Worm (Caenorhabditis elegans) whole organism, L4/young adult: ENCODE data around the gene K09A9.8.
A peak's percentile ranks its signal among the peaks of the same experiment; 100 is the strongest.

Source experiments
- W03F9.2 ChIP-seq: fragments of 150-350 bp; optimal IDR thresholded peaks from 2 replicates; lab custom pipeline; 2014; ENCODE audit warnings: missing biosample characterization, missing genetic modification characterization
- dao-5 ChIP-seq: sonication (generic microtip); optimal IDR thresholded peaks from 2 replicates; lab custom pipeline; 2016; ENCODE audit warnings: missing genotype, missing genetic modification characterization, moderate library complexity, missing compliant biosample characterization
- him-1 ChIP-seq: sonication (generic microtip); optimal IDR thresholded peaks from 2 replicates; lab custom pipeline; 2016; ENCODE audit warnings: missing genotype, missing genetic modification reagents, missing genetic modification characterization, missing compliant biosample characterization

The K09A9.8 gene

ce11 chrX:15597077-15597476, at the start of gene K09A9.8:
TSS of gene K09A9.8 (minus strand) at chrX:15597177.
- TF ChIP-seq dao-5 (tag; lab: Kevin White, UChicago) (no peak), him-1 (no peak), W03F9.2 (no peak)

DNA sequence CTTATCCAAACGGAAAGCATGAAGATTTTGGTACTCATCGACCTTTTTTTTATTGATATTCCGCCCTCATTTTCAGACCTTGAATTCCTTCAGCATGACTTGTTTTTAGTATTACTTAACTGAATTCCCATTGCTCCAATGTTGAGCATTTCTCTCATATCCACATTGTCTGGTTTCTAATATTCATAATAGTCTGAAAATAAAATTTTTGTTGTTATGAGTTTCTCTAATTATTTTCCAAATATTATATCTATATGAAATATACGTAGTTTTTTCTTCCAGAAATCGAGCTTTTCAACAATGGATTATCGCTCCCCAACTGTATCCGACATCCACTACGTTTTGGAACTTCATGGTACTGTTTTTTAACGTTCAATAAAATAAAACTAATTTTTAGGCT, 45.7 kb upstream of the K09A9.8 start, which contains the start of gene H08J19.1:
TSS of gene H08J19.1 (plus strand) at position 301 of the 400 bp plus-strand sequence.
- TF ChIP-seq W03F9.2: no peak
- no peak for TF ChIP-seq him-1
- TF ChIP-seq dao-5 (tag; lab: Kevin White, UChicago): no peak

- TF ChIP-seq dao-5 (tag; lab: Kevin White, UChicago) (no peak), him-1 (no peak)
These were observed 44.4 kb upstream of the K09A9.8 start for ce11 chrX:15641380-15641779.

- TF ChIP-seq dao-5 (tag; lab: Kevin White, UChicago) (no peak), him-1 (no peak)
These were observed 43.6 kb upstream of the K09A9.8 start, which contains the start of gene K09E9.7 for ce11 chrX:15640603-15641002. TSS of gene K09E9.7 (plus strand) at chrX:15640903.

- TF ChIP-seq dao-5 (tag; lab: Kevin White, UChicago) (no peak), him-1 (peak; percentile 57)
These were observed 37.0 kb upstream of the K09A9.8 start for ce11 chrX:15633964-15634363.

DNA sequence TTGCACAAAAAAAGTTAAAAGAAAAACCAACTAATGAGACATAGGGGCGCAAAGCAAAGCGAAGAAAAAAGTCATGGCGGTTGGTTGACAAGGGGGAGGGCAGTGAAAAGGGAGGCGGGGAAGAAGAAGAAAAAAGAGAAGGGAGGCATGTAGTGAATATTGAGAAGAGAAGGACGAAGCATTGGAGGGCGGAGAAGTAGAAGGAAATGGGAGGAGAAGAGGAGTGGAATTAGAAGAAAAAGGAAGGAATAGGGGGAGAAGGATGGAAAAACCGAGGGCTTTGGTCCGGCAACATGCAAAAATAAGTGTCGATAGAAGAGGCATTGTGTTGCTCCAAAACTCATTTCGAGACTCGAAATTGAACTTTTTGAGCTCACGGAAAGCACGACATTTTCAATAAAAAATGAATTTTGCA, 33.8 kb upstream of the K09A9.8 start:
- TF ChIP-seq W03F9.2 (no peak), him-1 (no peak)

- TF ChIP-seq him-1 (no peak), dao-5 (tag; lab: Kevin White, UChicago) (no peak), W03F9.2 (no peak)
These were observed 33.4 kb upstream of the K09A9.8 start, which contains the start of gene K09E9.4 for ce11 chrX:15630340-15630739. TSS of gene K09E9.4 (minus strand) at chrX:15630440.

- TF ChIP-seq dao-5 (tag; lab: Kevin White, UChicago) (no peak), him-1 (no peak), W03F9.2 (no peak)
These were observed 32.6 kb upstream of the K09A9.8 start for ce11 chrX:15629615-15630014.

DNA sequence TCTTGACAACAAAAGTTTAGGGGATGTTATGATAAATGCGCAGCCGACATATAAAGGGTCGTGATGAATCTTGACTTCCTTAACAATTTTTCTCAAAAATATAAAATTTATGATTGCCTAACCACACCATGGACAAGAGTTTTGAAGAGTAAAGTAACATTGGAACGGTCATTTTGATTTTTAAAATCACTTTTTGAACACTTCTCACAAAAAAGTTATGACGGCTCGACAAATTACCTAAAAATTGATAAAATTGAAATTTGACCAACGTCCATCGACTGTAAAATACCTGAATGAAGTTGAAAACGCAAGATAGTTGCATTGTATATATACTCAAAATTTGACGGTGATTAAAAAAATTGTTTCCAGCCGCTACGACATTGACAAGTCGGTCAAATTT, 32.0 kb upstream of the K09A9.8 start:
- TF ChIP-seq W03F9.2 (no peak), dao-5 (tag; lab: Kevin White, UChicago) (no peak), him-1 (no peak)

- TF ChIP-seq W03F9.2 (no peak), dao-5 (tag; lab: Kevin White, UChicago) (no peak), him-1 (no peak)
These were observed 30.8 kb upstream of the K09A9.8 start for ce11 chrX:15627814-15628213.

DNA sequence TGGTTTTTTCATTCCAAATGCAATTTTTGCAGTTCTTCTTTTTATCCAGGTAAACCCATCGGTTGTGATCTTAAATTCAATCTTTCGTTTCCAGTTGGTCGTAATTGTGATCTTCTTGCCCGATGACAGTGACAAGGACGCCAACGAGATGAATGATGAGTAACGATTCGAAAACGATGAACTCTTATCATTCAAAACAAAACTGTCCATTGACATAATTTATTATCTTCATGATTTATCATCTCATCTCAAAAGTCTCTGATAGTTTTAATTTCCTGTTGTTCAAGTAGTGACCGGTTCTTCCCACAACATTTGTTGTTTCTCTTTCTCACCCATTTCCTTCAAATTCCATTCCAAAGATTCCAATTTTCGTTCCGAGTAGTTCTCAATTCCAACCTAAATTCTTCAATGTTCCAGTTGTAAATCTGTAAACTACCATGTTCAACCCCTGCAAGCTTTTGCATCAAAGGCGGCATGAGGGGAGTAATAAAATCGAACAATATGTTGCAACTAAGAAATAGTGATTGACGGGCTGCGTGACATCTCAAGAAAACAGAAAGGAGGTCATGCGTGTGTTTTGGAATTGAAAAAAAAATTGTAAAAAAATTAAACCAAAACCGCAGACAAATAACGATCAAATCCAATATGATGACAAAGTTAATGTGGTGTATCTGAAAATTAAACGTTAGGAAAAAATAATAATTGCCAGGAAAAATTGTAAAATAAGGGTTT, 29.3 kb upstream of the K09A9.8 start:
- TF ChIP-seq W03F9.2: no peak

ce11 chrX:15622041-15622440, 25.1 kb upstream of the K09A9.8 start:
- TF ChIP-seq dao-5 (tag; lab: Kevin White, UChicago) (no peak), him-1 (no peak), W03F9.2 (no peak)

DNA sequence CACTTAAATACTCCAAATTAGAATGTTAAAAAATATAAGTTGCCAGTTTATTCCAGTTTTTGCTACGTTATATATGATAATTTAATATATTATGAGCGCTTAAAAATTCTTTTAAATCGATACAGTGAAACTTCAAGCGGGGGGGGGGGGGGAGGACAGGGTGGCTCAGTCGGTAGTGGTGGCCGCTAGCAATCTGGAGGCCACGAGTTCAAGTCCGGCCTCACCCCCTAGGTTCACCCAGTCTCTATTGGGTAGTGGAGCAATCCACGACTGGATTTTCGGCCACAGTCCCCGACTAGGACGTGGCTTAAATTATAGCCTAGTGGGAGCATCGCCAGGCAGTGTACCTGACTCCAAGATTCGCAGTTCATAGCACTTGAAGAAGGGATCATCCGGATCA, 24.0 kb upstream of the K09A9.8 start:
- TF ChIP-seq dao-5 (tag; lab: Kevin White, UChicago) (no peak), him-1 (no peak), W03F9.2 (no peak)

DNA sequence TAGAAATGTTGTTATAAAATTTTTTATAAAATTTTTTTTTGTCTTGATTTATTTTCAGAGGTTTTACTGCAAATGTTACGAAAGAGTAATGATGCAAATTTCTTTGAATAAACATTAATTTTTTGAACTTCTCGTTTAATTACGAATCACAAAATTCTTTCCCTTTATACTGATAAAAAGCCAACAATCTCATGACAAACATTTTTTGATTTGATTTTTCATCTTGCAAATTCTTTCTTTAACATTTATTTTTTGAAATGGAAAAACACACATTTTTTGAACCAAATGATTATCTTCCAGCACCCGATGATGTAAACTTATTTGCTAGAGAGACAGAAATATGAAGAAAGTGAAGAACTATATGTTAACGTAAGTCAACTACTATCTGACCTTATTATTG, 23.2 kb upstream of the K09A9.8 start, which contains the start of gene K09E9.1:
TSS of gene K09E9.1 (plus strand) at position 301 of the 400 bp plus-strand sequence.
- no peak for TF ChIP-seq dao-5 (tag; lab: Kevin White, UChicago)
- no peak for TF ChIP-seq W03F9.2
- TF ChIP-seq him-1: no peak

DNA sequence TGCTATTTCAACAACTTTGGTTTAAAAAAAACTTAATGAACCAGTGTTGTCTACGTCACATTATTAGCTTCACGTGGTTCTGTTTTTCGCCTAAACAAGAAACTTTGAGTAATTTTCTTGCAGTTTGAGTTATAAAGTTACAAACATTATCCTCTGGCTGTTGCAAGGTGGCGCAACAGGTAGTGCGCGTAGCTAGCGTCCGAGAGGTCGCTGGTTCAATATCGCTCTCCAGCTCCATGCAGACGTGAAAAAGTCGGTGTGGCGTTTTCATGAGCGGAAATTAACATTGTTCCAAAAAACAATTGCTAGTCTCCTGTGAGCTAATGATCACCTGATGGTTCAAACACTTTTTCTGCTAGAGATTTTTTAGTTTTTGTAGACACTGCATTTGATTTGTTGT, 22.3 kb upstream of the K09A9.8 start:
- peak; percentile 45 for TF ChIP-seq dao-5 (tag; lab: Kevin White, UChicago)
- no peak for TF ChIP-seq him-1

DNA sequence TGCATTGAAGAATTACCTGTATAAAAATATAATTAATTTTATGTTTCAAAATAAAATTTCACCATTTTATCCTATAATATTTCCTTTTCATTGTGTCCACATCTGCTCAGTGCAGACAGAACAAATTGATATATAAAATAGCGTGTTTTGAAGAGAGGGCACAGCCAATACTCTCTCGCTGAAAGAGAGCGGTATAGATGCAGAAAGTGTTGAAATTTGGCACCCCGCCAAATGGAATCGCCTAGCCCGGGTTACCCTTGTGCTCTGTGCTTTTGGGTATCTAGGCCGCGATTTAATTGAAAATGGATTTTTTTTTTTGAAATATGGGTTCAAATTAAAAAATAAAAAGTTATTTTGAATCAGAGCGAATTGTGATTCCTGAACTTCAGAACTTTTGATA, 20.2 kb upstream of the K09A9.8 start:
- TF ChIP-seq W03F9.2 (no peak), dao-5 (tag; lab: Kevin White, UChicago) (no peak), him-1 (no peak)
